Worm (Caenorhabditis elegans) whole organism, late embryonic: Measurements from ENCODE around the gene his-60.

Experiments
- ama-1 ChIP-seq: fragments of 150-350 bp; optimal IDR thresholded peaks from 2 replicates; lab custom pipeline; 2014
- ceh-2 ChIP-seq: sonication (generic microtip); optimal IDR thresholded peaks from 2 replicates; lab custom pipeline; 2016; ENCODE audit warnings: missing genotype, missing genetic modification characterization, missing compliant biosample characterization
- ceh-9 ChIP-seq: sonication (generic microtip); optimal IDR thresholded peaks from 2 replicates; lab custom pipeline; 2016; ENCODE audit warnings: mild to moderate bottlenecking, missing genetic modification characterization, inconsistent platforms, missing compliant biosample characterization
- gmeb-2 ChIP-seq: sonication (generic microtip); optimal IDR thresholded peaks from 2 replicates; lab custom pipeline; 2016; ENCODE audit warnings: missing genetic modification characterization, inconsistent platforms, missing compliant biosample characterization
- hlh-15 ChIP-seq: sonication (generic microtip); optimal IDR thresholded peaks from 2 replicates; lab custom pipeline; 2016; ENCODE audit warnings: missing genetic modification characterization, missing compliant biosample characterization
- hlh-8 ChIP-seq: sonication (generic microtip); optimal IDR thresholded peaks from 2 replicates; lab custom pipeline; 2016; ENCODE audit warnings: missing genotype, missing genetic modification characterization, missing compliant biosample characterization
- odd-2 ChIP-seq: sonication (generic microtip); optimal IDR thresholded peaks from 2 replicates; lab custom pipeline; 2017; ENCODE audit warnings: antibody characterized with exemption, mild to moderate bottlenecking, missing genetic modification characterization, missing compliant biosample characterization
- pag-3 ChIP-seq: sonication (generic microtip); optimal IDR thresholded peaks from 2 replicates; lab custom pipeline; 2016; ENCODE audit warnings: missing compliant biosample characterization, missing genetic modification characterization, borderline replicate concordance
- pat-9 ChIP-seq: fragments of 200-800 bp; sonication (Bioruptor generic); optimal IDR thresholded peaks from 2 replicates; lab custom pipeline; 2018; ENCODE audit warnings: mild to moderate bottlenecking, missing genetic modification characterization, moderate library complexity, missing compliant biosample characterization
- rnt-1 ChIP-seq: sonication (generic microtip); optimal IDR thresholded peaks from 2 replicates; lab custom pipeline; 2016; ENCODE audit warnings: missing genetic modification characterization, missing compliant biosample characterization
- sox-2 ChIP-seq: fragments of 200-800 bp; sonication (Bioruptor generic); IDR thresholded peaks from 2 replicates; pipeline ENCODE4 v1.3.6; 2022; ENCODE audit warnings: missing genetic modification reagents, missing genetic modification characterization, missing compliant biosample characterization
- unc-55 ChIP-seq: sonication (generic microtip); optimal IDR thresholded peaks from 2 replicates; lab custom pipeline; 2017; ENCODE audit warnings: missing biosample characterization, missing genetic modification reagents, missing genetic modification characterization
- unc-86 ChIP-seq: sonication (generic microtip); optimal IDR thresholded peaks from 2 replicates; lab custom pipeline; 2016; ENCODE audit warnings: missing genetic modification characterization, missing compliant biosample characterization
- ztf-16 ChIP-seq: sonication (generic microtip); optimal IDR thresholded peaks from 2 replicates; lab custom pipeline; 2017; ENCODE audit warnings: missing genetic modification characterization, missing compliant biosample characterization

- TF ChIP-seq unc-86 (tag; lab: Kevin White, UChicago) (no peak), gmeb-2 (tag; lab: Kevin White, UChicago) (no peak), ztf-16 (no peak), hlh-8 (no peak), ama-1 (no peak), odd-2 (tag; lab: Kevin White, UChicago) (no peak), hlh-15 (tag; lab: Kevin White, UChicago) (no peak), pag-3 (tag; lab: Kevin White, UChicago) (no peak), ceh-9 (tag; lab: Kevin White, UChicago) (no peak), ceh-2 (tag; lab: Kevin White, UChicago) (no peak), pat-9 (tag; lab: Kevin White, UChicago) (no peak), sox-2 (GFP tag; lab: Robert Waterston, UW) (no peak), unc-55 (GFP tag; lab: Kevin White, UChicago) (no peak), rnt-1 (tag; lab: Kevin White, UChicago) (no peak)
Measured at ce11 chrIV:7510829-7511228, 23.0 kb upstream of the his-60 start.
